Fruit fly (Drosophila melanogaster): ENCODE data around the gene CG32277.
A peak's percentile ranks its signal among the peaks of the same experiment; 100 is the strongest.

Gene CG32277

dm6 chr3L:3203062-3203461 lies 2.2 kb downstream of the CG32277 start, which contains the start of gene CG32271:
Gene CG32271, minus strand, starts transcription at chr3L:3203162.
- TF ChIP-seq CG7045 (GFP tag; optimal IDR thresholded peaks at IDR 0.05) (no peak), kay (GFP tag; ENCODE audit: borderline replicate concordance) (no peak), Mnt (GFP tag; optimal IDR thresholded peaks at IDR 0.05) (no peak), toe (GFP tag; optimal IDR thresholded peaks at IDR 0.05) (no peak), cic (GFP tag; optimal IDR thresholded peaks at IDR 0.05) (no peak), Crg-1 (GFP tag; optimal IDR thresholded peaks at IDR 0.05) (no peak), CG1620 (GFP tag; optimal IDR thresholded peaks at IDR 0.05) (no peak), CG14711 (tag; optimal IDR thresholded peaks at IDR 0.05) (no peak), CG33017 (tag; optimal IDR thresholded peaks at IDR 0.05) (no peak), CG5204 (GFP tag; optimal IDR thresholded peaks at IDR 0.05) (no peak), tj (GFP tag; optimal IDR thresholded peaks at IDR 0.05) (no peak), cnc (optimal IDR thresholded peaks at IDR 0.05) (no peak), CG7101 (tag; optimal IDR thresholded peaks at IDR 0.05) (no peak), CG12768 (GFP tag; optimal IDR thresholded peaks at IDR 0.05) (no peak), bab1 (GFP tag; optimal IDR thresholded peaks at IDR 0.05) (no peak), ovo (GFP tag; optimal IDR thresholded peaks at IDR 0.05) (no peak), pad (GFP tag; optimal IDR thresholded peaks at IDR 0.05) (no peak), Clk (GFP tag; optimal IDR thresholded peaks at IDR 0.05) (no peak)

dm6 chr3L:3198447-3199402 lies 6.5 kb downstream of the CG32277 start, which contains the start of the genes CG32276 and gry:
Gene CG32276, minus strand, starts transcription at chr3L:3199047.
Gene gry, plus strand, starts transcription at chr3L:3199090.
- TF ChIP-seq bab1 (GFP tag; optimal IDR thresholded peaks at IDR 0.05) (peak; percentile 91), CG7045 (GFP tag; optimal IDR thresholded peaks at IDR 0.05) (peak; percentile 82), toe (GFP tag; optimal IDR thresholded peaks at IDR 0.05) (peak; percentile 93), Hr96 (GFP tag; optimal IDR thresholded peaks at IDR 0.05) (peak; percentile 87), Clk (GFP tag; optimal IDR thresholded peaks at IDR 0.05) (peak; percentile 49), CG7101 (tag; optimal IDR thresholded peaks at IDR 0.05) (peak; percentile 88), CG12768 (GFP tag; optimal IDR thresholded peaks at IDR 0.05) (peak; percentile 78), kay (GFP tag; ENCODE audit: borderline replicate concordance) (no peak), CG1620 (GFP tag; optimal IDR thresholded peaks at IDR 0.05) (peak; percentile 82), CG14711 (tag; optimal IDR thresholded peaks at IDR 0.05) (peak; percentile 81), CG11617 (GFP tag; optimal IDR thresholded peaks at IDR 0.05) (peak; percentile 87), CG33017 (tag; optimal IDR thresholded peaks at IDR 0.05) (peak; percentile 62), CG5204 (GFP tag; optimal IDR thresholded peaks at IDR 0.05) (peak; percentile 82), cnc (optimal IDR thresholded peaks at IDR 0.05) (no peak), cic (GFP tag; optimal IDR thresholded peaks at IDR 0.05) (peak; percentile 58), ovo (GFP tag; optimal IDR thresholded peaks at IDR 0.05) (peak; percentile 91), Mnt (GFP tag; optimal IDR thresholded peaks at IDR 0.05) (peak; percentile 90), Crg-1 (GFP tag; optimal IDR thresholded peaks at IDR 0.05) (peak; percentile 74), pad (GFP tag; optimal IDR thresholded peaks at IDR 0.05) (peak; percentile 71), tj (GFP tag; optimal IDR thresholded peaks at IDR 0.05) (peak; percentile 65)

dm6 chr3L:3197464-3197863 lies 7.8 kb downstream of the CG32277 start, which contains the start of gene CG14966:
Gene CG14966, minus strand, starts transcription at chr3L:3197631.
- TF ChIP-seq CG7045 (GFP tag; optimal IDR thresholded peaks at IDR 0.05) (peak; percentile 5), toe (GFP tag; optimal IDR thresholded peaks at IDR 0.05) (peak; percentile 23), CG7101 (tag; optimal IDR thresholded peaks at IDR 0.05) (peak; percentile 50), Crg-1 (GFP tag; optimal IDR thresholded peaks at IDR 0.05) (no peak), cnc (optimal IDR thresholded peaks at IDR 0.05) (no peak), Mnt (GFP tag; optimal IDR thresholded peaks at IDR 0.05) (peak; percentile 57), CG14711 (tag; optimal IDR thresholded peaks at IDR 0.05) (no peak), CG11617 (GFP tag; optimal IDR thresholded peaks at IDR 0.05) (peak; percentile 40), CG33017 (tag; optimal IDR thresholded peaks at IDR 0.05) (peak; percentile 6), Hr96 (GFP tag; optimal IDR thresholded peaks at IDR 0.05) (no peak), cic (GFP tag; optimal IDR thresholded peaks at IDR 0.05) (peak; percentile 2), tj (GFP tag; optimal IDR thresholded peaks at IDR 0.05) (peak; percentile 32), pad (GFP tag; optimal IDR thresholded peaks at IDR 0.05) (no peak), ovo (GFP tag; optimal IDR thresholded peaks at IDR 0.05) (peak; percentile 54), CG1620 (GFP tag; optimal IDR thresholded peaks at IDR 0.05) (peak; percentile 32), bab1 (GFP tag; optimal IDR thresholded peaks at IDR 0.05) (peak; percentile 80)

- TF ChIP-seq bab1 (GFP tag; optimal IDR thresholded peaks at IDR 0.05) (peak; percentile 87), CG33017 (tag; optimal IDR thresholded peaks at IDR 0.05) (peak; percentile 95), CG11617 (GFP tag; optimal IDR thresholded peaks at IDR 0.05) (peak; percentile 86), kay (GFP tag; ENCODE audit: borderline replicate concordance) (no peak), cnc (optimal IDR thresholded peaks at IDR 0.05) (no peak), cic (GFP tag; optimal IDR thresholded peaks at IDR 0.05) (peak; percentile 48), CG7045 (GFP tag; optimal IDR thresholded peaks at IDR 0.05) (peak; percentile 88), tj (GFP tag; optimal IDR thresholded peaks at IDR 0.05) (peak; percentile 58), Mnt (GFP tag; optimal IDR thresholded peaks at IDR 0.05) (peak; percentile 77), pad (GFP tag; optimal IDR thresholded peaks at IDR 0.05) (peak; percentile 70), CG7101 (tag; optimal IDR thresholded peaks at IDR 0.05) (peak; percentile 94), CG1620 (GFP tag; optimal IDR thresholded peaks at IDR 0.05) (peak; percentile 59), Hr96 (GFP tag; optimal IDR thresholded peaks at IDR 0.05) (peak; percentile 35), CG14711 (tag; optimal IDR thresholded peaks at IDR 0.05) (peak; percentile 94), Crg-1 (GFP tag; optimal IDR thresholded peaks at IDR 0.05) (peak; percentile 40), ovo (GFP tag; optimal IDR thresholded peaks at IDR 0.05) (no peak), Clk (GFP tag; optimal IDR thresholded peaks at IDR 0.05) (peak; percentile 41), CG12768 (GFP tag; optimal IDR thresholded peaks at IDR 0.05) (peak; percentile 87), CG5204 (GFP tag; optimal IDR thresholded peaks at IDR 0.05) (peak; percentile 46), toe (GFP tag; optimal IDR thresholded peaks at IDR 0.05) (no peak)
Measured at dm6 chr3L:3194059-3194458, 11.2 kb downstream of the CG32277 start.

- TF ChIP-seq CG7045 (GFP tag; optimal IDR thresholded peaks at IDR 0.05), result peak; percentile 99
- TF ChIP-seq pad (GFP tag; optimal IDR thresholded peaks at IDR 0.05), result peak; percentile 91
- TF ChIP-seq CG33017 (tag; optimal IDR thresholded peaks at IDR 0.05), result peak; percentile 99
- TF ChIP-seq Mnt (GFP tag; optimal IDR thresholded peaks at IDR 0.05), result peak; percentile 98
- TF ChIP-seq CG11617 (GFP tag; optimal IDR thresholded peaks at IDR 0.05), result peak; percentile 99
- peak; percentile 96 for TF ChIP-seq ovo (GFP tag; optimal IDR thresholded peaks at IDR 0.05)
- peak; percentile 99 for TF ChIP-seq cic (GFP tag; optimal IDR thresholded peaks at IDR 0.05)
- peak; percentile 97 for TF ChIP-seq Hr96 (GFP tag; optimal IDR thresholded peaks at IDR 0.05)
- TF ChIP-seq toe (GFP tag; optimal IDR thresholded peaks at IDR 0.05), result peak; percentile 86
- TF ChIP-seq CG14711 (tag; optimal IDR thresholded peaks at IDR 0.05), result peak; percentile 86
- TF ChIP-seq bab1 (GFP tag; optimal IDR thresholded peaks at IDR 0.05), result peak; percentile 98
- TF ChIP-seq CG1620 (GFP tag; optimal IDR thresholded peaks at IDR 0.05), result peak; percentile 91
- TF ChIP-seq Crg-1 (GFP tag; optimal IDR thresholded peaks at IDR 0.05), result peak; percentile 99
- TF ChIP-seq Clk (GFP tag; optimal IDR thresholded peaks at IDR 0.05), result peak; percentile 92
- peak; percentile 87 for TF ChIP-seq tj (GFP tag; optimal IDR thresholded peaks at IDR 0.05)
- no peak for TF ChIP-seq cnc (optimal IDR thresholded peaks at IDR 0.05)
- TF ChIP-seq CG7101 (tag; optimal IDR thresholded peaks at IDR 0.05), result peak; percentile 99
- peak; percentile 99 for TF ChIP-seq CG12768 (GFP tag; optimal IDR thresholded peaks at IDR 0.05)
- peak; percentile 96 for TF ChIP-seq CG5204 (GFP tag; optimal IDR thresholded peaks at IDR 0.05)
- peak; percentile 98 for TF ChIP-seq kay (GFP tag; ENCODE audit: borderline replicate concordance)
Measured at dm6 chr3L:3192912-3193311, 12.3 kb downstream of the CG32277 start, which contains the start of gene Hsp83. Gene Hsp83, plus strand, starts transcription at chr3L:3192969.

Data from whole organism, adult.